Worm (Caenorhabditis elegans) whole organism, L1 larva: ENCODE measurements around the gene fbxl-2.
A peak's percentile ranks its signal among the peaks of the same experiment; 100 is the strongest.
"Not testable (repeated sequence)": the region's sequence is repeated elsewhere in the genome, so short reads cannot be mapped to it uniquely, and the experiment has no call there.

Source experiments
- C04F5.9 ChIP-seq: sonication (generic microtip); optimal IDR thresholded peaks from 2 replicates; lab custom pipeline; 2016; ENCODE audit warnings: missing genetic modification characterization, missing compliant biosample characterization
- C34B4.2 ChIP-seq: sonication (generic microtip); optimal IDR thresholded peaks from 2 replicates; lab custom pipeline; 2017; ENCODE audit warnings: mild to moderate bottlenecking, missing genetic modification characterization, missing compliant biosample characterization
- F16B12.6 ChIP-seq: fragments of 150-350 bp; optimal IDR thresholded peaks from 2 replicates; lab custom pipeline; 2014; ENCODE audit warnings: missing biosample characterization, missing genetic modification characterization
- ama-1 ChIP-seq: fragments of 150-350 bp; optimal IDR thresholded peaks from 2 replicates; lab custom pipeline; 2014
- blmp-1 ChIP-seq: fragments of 150-350 bp; optimal IDR thresholded peaks from 2 replicates; lab custom pipeline; 2014; ENCODE audit warnings: missing biosample characterization, missing genetic modification characterization
- ceh-90 ChIP-seq: sonication (generic microtip); optimal IDR thresholded peaks from 2 replicates; lab custom pipeline; 2016; ENCODE audit warnings: missing genetic modification characterization, missing compliant biosample characterization
- ces-1 ChIP-seq: fragments of 150-350 bp; optimal IDR thresholded peaks from 2 replicates; lab custom pipeline; 2014; ENCODE audit warnings: missing biosample characterization, missing genetic modification reagents, missing genetic modification characterization
- dpl-1 ChIP-seq, 3 experiments: fragments of 150-350 bp in 2 of 3; sonication (generic microtip) in 1 of 3; optimal IDR thresholded peaks; 2 replicates each; lab custom pipeline; 2014 to 2017; ENCODE audit warnings: missing biosample characterization in 3 of 3, missing genetic modification characterization in 3 of 3, missing genetic modification reagents in 3 of 3
- efl-1 ChIP-seq, 4 experiments: fragments of 150-350 bp; optimal IDR thresholded peaks in 3 of 4; peaks in 1 of 4; 1 replicate in 1 of 4; 2 replicates in 3 of 4; lab custom pipeline; 2014; ENCODE audit warnings: missing biosample characterization in 2 of 4, missing genetic modification characterization in 2 of 4, missing genetic modification reagents in 2 of 4
- efl-3 ChIP-seq: fragments of 200-800 bp; sonication (Bioruptor generic); optimal IDR thresholded peaks from 2 replicates; lab custom pipeline; 2018; ENCODE audit warnings: mild to moderate bottlenecking, missing genetic modification characterization, missing compliant biosample characterization
- egl-27 ChIP-seq, 2 experiments: fragments of 150-350 bp in 1 of 2; sonication (generic microtip); optimal IDR thresholded peaks; 3 replicates each; lab custom pipeline; 2017 to 2018; ENCODE audit warnings: missing biosample characterization in 2 of 2, missing genetic modification characterization in 2 of 2, missing genetic modification reagents in 2 of 2
- elt-2 ChIP-seq: sonication (generic microtip); optimal IDR thresholded peaks from 2 replicates; lab custom pipeline; 2016; ENCODE audit warnings: missing genetic modification characterization, mild to moderate bottlenecking, inconsistent platforms, missing compliant biosample characterization, missing genetic modification reagents
- elt-3 ChIP-seq, 6 experiments: fragments of 150-350 bp in 1 of 6; sonication (generic microtip); optimal IDR thresholded peaks; 2 replicates each; lab custom pipeline; 2017 to 2018; ENCODE audit warnings: missing biosample characterization in 6 of 6, missing genetic modification characterization in 6 of 6, inconsistent platforms in 1 of 6
- fkh-8 ChIP-seq: sonication (generic microtip); optimal IDR thresholded peaks from 2 replicates; lab custom pipeline; 2016; ENCODE audit warnings: mild to moderate bottlenecking, missing genetic modification characterization, missing compliant biosample characterization
- hlh-17 ChIP-seq: fragments of 200-800 bp; sonication (Bioruptor generic); optimal IDR thresholded peaks from 2 replicates; lab custom pipeline; 2018; ENCODE audit warnings: missing genetic modification characterization, mild to moderate bottlenecking, missing compliant biosample characterization, moderate library complexity, borderline replicate concordance
- jun-1 ChIP-seq: fragments of 150-350 bp; optimal IDR thresholded peaks from 2 replicates; lab custom pipeline; 2014; ENCODE audit warnings: missing biosample characterization, missing genetic modification reagents, missing genetic modification characterization
- lin-13 ChIP-seq: fragments of 150-350 bp; optimal IDR thresholded peaks from 2 replicates; lab custom pipeline; 2014; ENCODE audit warnings: missing biosample characterization, missing genetic modification reagents, missing genetic modification characterization
- lin-14 ChIP-seq: fragments of 200-800 bp; sonication (Bioruptor generic); optimal IDR thresholded peaks from 2 replicates; lab custom pipeline; 2018; ENCODE audit warnings: mild to moderate bottlenecking, missing genetic modification characterization, moderate library complexity, missing compliant biosample characterization
- lin-35 ChIP-seq, 2 experiments: fragments of 150-350 bp; optimal IDR thresholded peaks; 2 replicates each; lab custom pipeline; 2014; ENCODE audit warnings: missing biosample characterization in 2 of 2, missing genetic modification characterization in 2 of 2, missing genetic modification reagents in 2 of 2
- lsy-2 ChIP-seq, 2 experiments: fragments of 150-350 bp; optimal IDR thresholded peaks; 2 replicates each; lab custom pipeline; 2014; ENCODE audit warnings: missing biosample characterization in 2 of 2, missing genetic modification characterization in 2 of 2
- nhr-20 ChIP-seq: sonication (generic microtip); optimal IDR thresholded peaks from 2 replicates; lab custom pipeline; 2016; ENCODE audit warnings: mild to moderate bottlenecking, missing genetic modification characterization, missing compliant biosample characterization
- nhr-85 ChIP-seq: sonication (generic microtip); peaks from one replicate; lab custom pipeline; 2016; ENCODE audit warnings: missing genetic modification characterization, inconsistent platforms, missing compliant biosample characterization
- nhr-90 ChIP-seq: sonication (generic microtip); optimal IDR thresholded peaks from 2 replicates; lab custom pipeline; 2016; ENCODE audit warnings: mild to moderate bottlenecking, missing genetic modification characterization, missing compliant biosample characterization; ENCODE audit not compliant: poor library complexity
- pax-3 ChIP-seq: fragments of 200-800 bp; sonication (Bioruptor generic); optimal IDR thresholded peaks from 2 replicates; lab custom pipeline; 2018; ENCODE audit warnings: mild to moderate bottlenecking, missing genetic modification characterization, moderate library complexity, missing compliant biosample characterization
- rnt-1 ChIP-seq: sonication (generic microtip); optimal IDR thresholded peaks from 2 replicates; lab custom pipeline; 2016; ENCODE audit warnings: mild to moderate bottlenecking, missing genetic modification characterization, moderate library complexity, missing compliant biosample characterization
- skn-1 ChIP-seq: fragments of 150-350 bp; optimal IDR thresholded peaks from 2 replicates; lab custom pipeline; 2014; ENCODE audit warnings: missing biosample characterization, missing genetic modification characterization
- swsn-7 ChIP-seq: sonication (generic microtip); optimal IDR thresholded peaks from 2 replicates; lab custom pipeline; 2016; ENCODE audit warnings: missing genetic modification characterization, missing compliant biosample characterization
- tbx-2 ChIP-seq: sonication (generic microtip); optimal IDR thresholded peaks from 2 replicates; lab custom pipeline; 2016; ENCODE audit warnings: missing genetic modification characterization, missing compliant biosample characterization
- tlp-1 ChIP-seq: fragments of 150-350 bp; optimal IDR thresholded peaks from 2 replicates; lab custom pipeline; 2014; ENCODE audit warnings: missing biosample characterization, missing genetic modification characterization
- unc-130 ChIP-seq: fragments of 150-350 bp; optimal IDR thresholded peaks from 2 replicates; lab custom pipeline; 2017; ENCODE audit warnings: missing biosample characterization, missing genetic modification characterization, inconsistent platforms
- unc-62 ChIP-seq: fragments of 150-350 bp; optimal IDR thresholded peaks from 2 replicates; lab custom pipeline; 2014; ENCODE audit warnings: missing biosample characterization, missing genetic modification reagents, missing genetic modification characterization
- unc-86 ChIP-seq: sonication (generic microtip); optimal IDR thresholded peaks from 2 replicates; lab custom pipeline; 2016; ENCODE audit warnings: missing genetic modification characterization, missing compliant biosample characterization
- unc-98 ChIP-seq: fragments of 200-800 bp; sonication (Bioruptor generic); IDR thresholded peaks from 2 replicates; pipeline ENCODE4 v1.3.6; 2022; ENCODE audit warnings: missing genetic modification characterization, missing compliant biosample characterization
- xbp-1 ChIP-seq: sonication (generic microtip); optimal IDR thresholded peaks from 2 replicates; lab custom pipeline; 2016; ENCODE audit warnings: missing genetic modification characterization, missing compliant biosample characterization
- zag-1 ChIP-seq: fragments of 150-350 bp; optimal IDR thresholded peaks from 2 replicates; lab custom pipeline; 2014; ENCODE audit warnings: missing biosample characterization, missing genetic modification characterization
- zip-4 ChIP-seq: fragments of 200-800 bp; sonication (Bioruptor generic); optimal IDR thresholded peaks from 2 replicates; lab custom pipeline; 2018; ENCODE audit warnings: mild to moderate bottlenecking, missing genetic modification characterization, moderate library complexity, missing compliant biosample characterization
- ztf-4 ChIP-seq: fragments of 150-350 bp; optimal IDR thresholded peaks from 2 replicates; lab custom pipeline; 2014; ENCODE audit warnings: missing biosample characterization, missing genetic modification characterization

The fbxl-2 gene

ce11 chrIII:4779855-4780254 is 22.8 kb downstream of the fbxl-2 start, which contains the start of gene B0393.9:
Gene B0393.9, minus strand, starts transcription at chrIII:4780157.
- TF ChIP-seq egl-27 (tag; optimal IDR thresholded peaks at IDR 0.05; lab: Kevin White, UChicago) (no peak), elt-2 (peak; percentile 25), nhr-20 (no peak), ztf-4 (tag; lab: Kevin White, UChicago) (no peak), lin-14 (GFP tag; lab: Kevin White, UChicago) (no peak), blmp-1 (tag; lab: Kevin White, UChicago) (peak; percentile 53), lin-13 (GFP tag; lab: Kevin White, UChicago) (no peak)

ce11 chrIII:4781937-4782576 is 25.0 kb downstream of the fbxl-2 start, which contains the start of the genes gex-5 and C38D4.10:
Gene gex-5, minus strand, starts transcription at chrIII:4781987.
Gene C38D4.10, plus strand, starts transcription at chrIII:4782526.
- not testable (repeated sequence) for TF ChIP-seq hlh-17 (GFP tag; lab: Kevin White, UChicago); unc-130 (tag; lab: Kevin White, UChicago); fkh-8
- TF ChIP-seq, all 84 proteins: peak for 0; not testable (repeated sequence) for 84

ce11 chrIII:4785131-4785530 is 28.1 kb downstream of the fbxl-2 start, which contains the start of gene enu-3.2:
Gene enu-3.2, minus strand, starts transcription at chrIII:4785235.
- TF ChIP-seq tbx-2; ceh-90; hlh-17 (GFP tag; lab: Kevin White, UChicago): not testable (repeated sequence)

ce11 chrIII:4785714-4786113 is 28.7 kb downstream of the fbxl-2 start, which contains the start of gene mel-28:
Gene mel-28, plus strand, starts transcription at chrIII:4786080.
- TF ChIP-seq swsn-7 (tag; lab: Kevin White, UChicago) (no peak), lsy-2 (tag; optimal IDR thresholded peaks at IDR 0.05; lab: Kevin White, UChicago) (peak in 1 of 2 experiments; percentile 56), skn-1 (no peak), zag-1 (tag; lab: Kevin White, UChicago) (no peak), dpl-1 (GFP tag; optimal IDR thresholded peaks at IDR 0.05; lab: Kevin White, UChicago) (peak; percentile 68 to 85 (median 73)), unc-98 (no peak), efl-1 (optimal IDR thresholded peaks at IDR 0.05; lab: Kevin White, UChicago) (peak; percentile 16 to 70), efl-1 (GFP tag; optimal IDR thresholded peaks at IDR 0.05 in 1 of 2; lab: Kevin White, UChicago) (peak; percentile 82 to 97), C34B4.2 (no peak), C04F5.9 (no peak), efl-3 (GFP tag; lab: Kevin White, UChicago) (no peak), lin-35 (GFP tag; optimal IDR thresholded peaks at IDR 0.05; lab: Kevin White, UChicago) (peak; percentile 58 to 81), blmp-1 (tag; lab: Kevin White, UChicago) (peak; percentile 74), jun-1 (tag; lab: Kevin White, UChicago) (no peak), unc-62 (GFP tag; lab: Kevin White, UChicago) (no peak), nhr-90 (tag; lab: Kevin White, UChicago) (no peak), F16B12.6 (tag; lab: Kevin White, UChicago) (peak; percentile 80), elt-3 (tag; optimal IDR thresholded peaks at IDR 0.05; lab: Kevin White, UChicago) (no peak), pax-3 (tag; lab: Kevin White, UChicago) (no peak), ama-1 (lab: Kevin White, UChicago) (no peak), tlp-1 (tag; lab: Kevin White, UChicago) (no peak)
- TF ChIP-seq, all 84 proteins: peak for 6

- TF ChIP-seq nhr-85 (tag; lab: Kevin White, UChicago), result no peak
- no peak for TF ChIP-seq rnt-1 (tag; lab: Kevin White, UChicago)
- TF ChIP-seq xbp-1, result no peak
- TF ChIP-seq unc-86 (tag; lab: Kevin White, UChicago), result no peak
- TF ChIP-seq lin-13 (GFP tag; lab: Kevin White, UChicago), result no peak
- TF ChIP-seq C04F5.9, result no peak
- no peak for TF ChIP-seq tbx-2
- TF ChIP-seq lin-35 (GFP tag; optimal IDR thresholded peaks at IDR 0.05; lab: Kevin White, UChicago), result no peak
- no peak for TF ChIP-seq zip-4 (GFP tag; lab: Kevin White, UChicago)
- TF ChIP-seq ces-1 (GFP tag; lab: Kevin White, UChicago), result no peak
Observed at ce11 chrIII:4792560-4793136, 35.6 kb downstream of the fbxl-2 start, which contains the start of gene mip-1. Gene mip-1, plus strand, starts transcription at chrIII:4793086.
